Fruit fly (Drosophila melanogaster): Measurements from ENCODE around the gene Mp.

- no peak for TF ChIP-seq CG11247 (GFP tag; IDR thresholded peaks at IDR 0.05)
- TF ChIP-seq CG34422 (GFP tag; IDR thresholded peaks at IDR 0.05), result no peak
- TF ChIP-seq Deaf1 (tag; optimal IDR thresholded peaks at IDR 0.05), result no peak
- no peak for TF ChIP-seq lola (GFP tag; optimal IDR thresholded peaks at IDR 0.05)
- TF ChIP-seq CG5180 (GFP tag; optimal IDR thresholded peaks at IDR 0.05), result no peak
- TF ChIP-seq Hr39 (optimal IDR thresholded peaks at IDR 0.05), result no peak
- TF ChIP-seq sens-2 (GFP tag; IDR thresholded peaks at IDR 0.05), result no peak
- TF ChIP-seq az2 (GFP tag; optimal IDR thresholded peaks at IDR 0.05), result no peak
- TF ChIP-seq Dfd (GFP tag; optimal IDR thresholded peaks at IDR 0.05), result no peak
Measured at dm6 chr3L:7003132-7003531, 4.5 kb downstream of the Mp start.
